Worm (Caenorhabditis elegans) whole organism, mixed stage, embryonic: ENCODE results near the gene ari-1.4.

ENCODE experiments used
- M03D4.4 ChIP-seq: sonication (generic microtip); optimal IDR thresholded peaks from 2 replicates; lab custom pipeline; 2017; ENCODE audit warnings: mild to moderate bottlenecking, missing genetic modification characterization, missing compliant biosample characterization
- bed-3 ChIP-seq: fragments of 200-800 bp; sonication (Bioruptor generic); optimal IDR thresholded peaks from 3 replicates; lab custom pipeline; 2018; ENCODE audit warnings: mild to moderate bottlenecking, missing genetic modification characterization, moderate library complexity, missing compliant biosample characterization
- blmp-1 ChIP-seq: fragments of 150-350 bp; optimal IDR thresholded peaks from 2 replicates; lab custom pipeline; 2014; ENCODE audit warnings: missing biosample characterization, missing genetic modification characterization
- ceh-39 ChIP-seq: fragments of 150-350 bp; optimal IDR thresholded peaks from 2 replicates; lab custom pipeline; 2014; ENCODE audit warnings: missing biosample characterization, missing genetic modification characterization
- ceh-43 ChIP-seq: fragments of 200-800 bp; sonication (Bioruptor generic); optimal IDR thresholded peaks from 2 replicates; lab custom pipeline; 2018; ENCODE audit warnings: mild to moderate bottlenecking, missing genetic modification characterization, moderate library complexity, missing compliant biosample characterization
- ceh-83 ChIP-seq: fragments of 200-800 bp; sonication (Bioruptor generic); optimal IDR thresholded peaks from 2 replicates; lab custom pipeline; 2018; ENCODE audit warnings: mild to moderate bottlenecking, missing genetic modification characterization, missing compliant biosample characterization
- ces-1 ChIP-seq: fragments of 150-350 bp; optimal IDR thresholded peaks from 2 replicates; lab custom pipeline; 2014; ENCODE audit warnings: missing biosample characterization, missing genetic modification reagents, missing genetic modification characterization
- cnd-1 ChIP-seq: fragments of 200-800 bp; sonication (Bioruptor generic); optimal IDR thresholded peaks from 2 replicates; lab custom pipeline; 2018; ENCODE audit warnings: mild to moderate bottlenecking, missing genetic modification characterization, missing compliant biosample characterization
- drap-1 ChIP-seq: fragments of 200-800 bp; sonication (Bioruptor generic); optimal IDR thresholded peaks from 3 replicates; lab custom pipeline; 2018; ENCODE audit warnings: mild to moderate bottlenecking, missing genetic modification characterization, missing compliant biosample characterization
- elt-1 ChIP-seq: sonication (generic microtip); optimal IDR thresholded peaks from 2 replicates; lab custom pipeline; 2017; ENCODE audit warnings: missing genetic modification characterization, mild to moderate bottlenecking, missing compliant biosample characterization, antibody characterized with exemption, moderate library complexity, borderline replicate concordance; ENCODE audit not compliant: insufficient read depth
- elt-3 ChIP-seq: fragments of 150-350 bp; optimal IDR thresholded peaks from 2 replicates; lab custom pipeline; 2014; ENCODE audit warnings: missing biosample characterization, missing genetic modification characterization
- flh-1 ChIP-seq: fragments of 200-800 bp; sonication (Bioruptor generic); optimal IDR thresholded peaks from 2 replicates; lab custom pipeline; 2018; ENCODE audit warnings: mild to moderate bottlenecking, missing genetic modification characterization, moderate library complexity, missing compliant biosample characterization
- ham-2 ChIP-seq: fragments of 200-800 bp; sonication (Bioruptor generic); optimal IDR thresholded peaks from 2 replicates; lab custom pipeline; 2018; ENCODE audit warnings: mild to moderate bottlenecking, missing genetic modification characterization, missing compliant biosample characterization
- hlh-1 ChIP-seq: fragments of 150-350 bp; optimal IDR thresholded peaks from 2 replicates; lab custom pipeline; 2014; ENCODE audit warnings: missing biosample characterization, missing genetic modification reagents, missing genetic modification characterization
- lin-13 ChIP-seq: fragments of 150-350 bp; optimal IDR thresholded peaks from 2 replicates; lab custom pipeline; 2014; ENCODE audit warnings: missing biosample characterization, missing genetic modification characterization
- lin-32 ChIP-seq: fragments of 200-800 bp; sonication (Bioruptor generic); optimal IDR thresholded peaks from 2 replicates; lab custom pipeline; 2018; ENCODE audit warnings: mild to moderate bottlenecking, missing genetic modification characterization, missing compliant biosample characterization
- lsy-2 ChIP-seq: fragments of 150-350 bp; optimal IDR thresholded peaks from 2 replicates; lab custom pipeline; 2014; ENCODE audit warnings: missing biosample characterization, missing genetic modification characterization
- mab-5 ChIP-seq: fragments of 150-350 bp; optimal IDR thresholded peaks from 2 replicates; lab custom pipeline; 2014; ENCODE audit warnings: missing biosample characterization, missing genetic modification characterization
- mep-1 ChIP-seq: fragments of 150-350 bp; optimal IDR thresholded peaks from 2 replicates; lab custom pipeline; 2017; ENCODE audit warnings: missing biosample characterization, missing genetic modification reagents, missing genetic modification characterization, inconsistent platforms
- mls-2 ChIP-seq: sonication (generic microtip); optimal IDR thresholded peaks from 2 replicates; lab custom pipeline; 2016; ENCODE audit warnings: mild to moderate bottlenecking, missing genetic modification characterization, moderate library complexity, missing compliant biosample characterization
- nhr-12 ChIP-seq: fragments of 150-350 bp; optimal IDR thresholded peaks from 2 replicates; lab custom pipeline; 2014; ENCODE audit warnings: missing biosample characterization, missing genetic modification characterization
- nhr-2 ChIP-seq: fragments of 150-350 bp; optimal IDR thresholded peaks from 2 replicates; lab custom pipeline; 2014; ENCODE audit warnings: missing biosample characterization, missing genetic modification characterization
- nhr-237 ChIP-seq: fragments of 150-350 bp; optimal IDR thresholded peaks from 2 replicates; lab custom pipeline; 2014; ENCODE audit warnings: missing biosample characterization, missing genetic modification characterization
- nhr-28 ChIP-seq: fragments of 150-350 bp; optimal IDR thresholded peaks from 2 replicates; lab custom pipeline; 2014; ENCODE audit warnings: missing biosample characterization, missing genetic modification characterization
- nhr-76 ChIP-seq: sonication (generic microtip); optimal IDR thresholded peaks from 2 replicates; lab custom pipeline; 2017; ENCODE audit warnings: missing biosample characterization, missing genetic modification characterization
- pha-4 ChIP-seq: fragments of 150-350 bp; optimal IDR thresholded peaks from 2 replicates; lab custom pipeline; 2018; ENCODE audit warnings: missing biosample characterization, missing genetic modification reagents, missing genetic modification characterization
- sem-2 ChIP-seq: fragments of 200-800 bp; sonication (Bioruptor generic); optimal IDR thresholded peaks from 2 replicates; lab custom pipeline; 2018; ENCODE audit warnings: mild to moderate bottlenecking, missing genetic modification characterization, missing compliant biosample characterization
- snpc-4 ChIP-seq: fragments of 150-350 bp; optimal IDR thresholded peaks from 2 replicates; lab custom pipeline; 2014; ENCODE audit warnings: missing biosample characterization, missing genetic modification characterization
- sptf-1 ChIP-seq: sonication (generic microtip); optimal IDR thresholded peaks from 2 replicates; lab custom pipeline; 2017; ENCODE audit warnings: mild to moderate bottlenecking, missing genetic modification characterization, moderate library complexity, missing compliant biosample characterization
- tbx-8 ChIP-seq: fragments of 200-800 bp; sonication (Bioruptor generic); optimal IDR thresholded peaks from 2 replicates; lab custom pipeline; 2018; ENCODE audit warnings: mild to moderate bottlenecking, missing genetic modification characterization, moderate library complexity, missing compliant biosample characterization
- unc-120 ChIP-seq: sonication (generic microtip); optimal IDR thresholded peaks from 2 replicates; lab custom pipeline; 2017; ENCODE audit warnings: missing genetic modification characterization, missing compliant biosample characterization; ENCODE audit not compliant: poor library complexity, severe bottlenecking
- unc-39 ChIP-seq: fragments of 150-350 bp; optimal IDR thresholded peaks from 2 replicates; lab custom pipeline; 2014; ENCODE audit warnings: missing biosample characterization, missing genetic modification characterization
- unc-62 ChIP-seq: fragments of 150-350 bp; optimal IDR thresholded peaks from 2 replicates; lab custom pipeline; 2014; ENCODE audit warnings: missing biosample characterization, missing genetic modification reagents, missing genetic modification characterization
- zip-8 ChIP-seq: fragments of 150-350 bp; optimal IDR thresholded peaks from 2 replicates; lab custom pipeline; 2014; ENCODE audit warnings: missing biosample characterization, missing genetic modification characterization
- ztf-11 ChIP-seq: fragments of 150-350 bp; optimal IDR thresholded peaks from 2 replicates; lab custom pipeline; 2014; ENCODE audit warnings: missing biosample characterization, missing genetic modification characterization

The ari-1.4 gene

DNA sequence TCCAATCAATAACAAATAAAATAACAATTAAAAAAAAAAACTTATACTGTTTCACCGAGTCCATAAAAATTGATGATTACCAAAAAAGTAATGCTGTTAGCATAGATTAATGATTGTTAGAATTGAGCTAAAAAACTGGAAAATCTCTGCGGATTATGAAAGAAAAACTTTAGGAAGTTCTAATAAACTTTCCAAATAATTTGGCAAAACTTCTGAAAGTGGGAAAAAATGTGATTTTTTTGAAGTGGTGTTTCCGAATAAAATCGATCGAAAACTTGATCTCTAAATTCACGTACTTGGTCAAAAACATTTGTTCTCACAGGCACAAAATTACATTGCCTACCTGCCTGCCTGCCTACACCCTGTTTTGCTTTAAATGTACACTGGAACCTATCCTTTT is 43.3 kb upstream of the ari-1.4 start:
- TF ChIP-seq flh-1 (GFP tag; lab: Kevin White, UChicago) (no peak), nhr-12 (tag; lab: Kevin White, UChicago) (no peak), mab-5 (tag; lab: Kevin White, UChicago) (no peak), nhr-76 (no peak), lsy-2 (tag; lab: Kevin White, UChicago) (no peak), snpc-4 (tag; lab: Kevin White, UChicago) (no peak), nhr-237 (tag; lab: Kevin White, UChicago) (no peak), zip-8 (tag; lab: Kevin White, UChicago) (no peak), lin-13 (tag; lab: Kevin White, UChicago) (no peak), ceh-83 (no peak), nhr-28 (tag; lab: Kevin White, UChicago) (no peak), elt-1 (no peak), cnd-1 (no peak), hlh-1 (tag; lab: Kevin White, UChicago) (no peak), bed-3 (GFP tag; lab: Kevin White, UChicago) (no peak), ham-2 (no peak), lin-32 (GFP tag; lab: Kevin White, UChicago) (no peak), M03D4.4 (tag; lab: Kevin White, UChicago) (no peak), unc-39 (tag; lab: Kevin White, UChicago) (no peak), elt-3 (no peak)

DNA sequence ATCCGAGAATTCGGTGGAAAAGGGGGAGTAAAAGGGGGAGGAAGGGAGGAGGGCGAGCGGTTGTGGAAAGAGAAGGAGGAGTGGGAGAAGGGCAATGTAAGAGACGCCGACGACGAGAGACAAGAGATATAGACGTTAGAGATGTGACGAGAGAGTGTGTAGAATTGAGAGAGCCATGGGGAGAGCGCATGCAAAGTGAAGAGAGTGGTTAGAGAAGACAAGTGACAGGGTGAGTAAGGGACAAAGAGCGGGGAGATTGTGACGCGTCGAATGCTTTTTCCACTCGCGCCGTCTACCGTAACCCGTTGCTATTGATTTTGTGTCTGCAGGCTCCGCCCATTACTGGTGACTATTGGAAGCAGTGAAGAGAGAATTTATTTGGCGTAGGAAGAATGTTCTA is 42.4 kb upstream of the ari-1.4 start:
- TF ChIP-seq blmp-1 (tag; lab: Kevin White, UChicago) (no peak), nhr-2 (tag; lab: Kevin White, UChicago) (peak; percentile 52), ztf-11 (peak; percentile 25), nhr-12 (tag; lab: Kevin White, UChicago) (no peak), ceh-43 (GFP tag; lab: Kevin White, UChicago) (no peak), tbx-8 (GFP tag; lab: Kevin White, UChicago) (no peak), hlh-1 (tag; lab: Kevin White, UChicago) (peak; percentile 41), mep-1 (peak; percentile 43), sptf-1 (tag; lab: Kevin White, UChicago) (peak; percentile 52), drap-1 (GFP tag; lab: Kevin White, UChicago) (no peak), ceh-39 (tag; lab: Kevin White, UChicago) (no peak), sem-2 (no peak), mls-2 (tag; lab: Kevin White, UChicago) (no peak), unc-62 (GFP tag; lab: Kevin White, UChicago) (peak; percentile 93), nhr-28 (tag; lab: Kevin White, UChicago) (no peak), ceh-83 (peak; percentile 77), nhr-76 (no peak), pha-4 (peak; percentile 89), flh-1 (GFP tag; lab: Kevin White, UChicago) (no peak), lin-13 (tag; lab: Kevin White, UChicago) (peak; percentile 29), bed-3 (GFP tag; lab: Kevin White, UChicago) (no peak), lin-32 (GFP tag; lab: Kevin White, UChicago) (no peak), elt-3 (peak; percentile 81), ces-1 (GFP tag; lab: Kevin White, UChicago) (peak; percentile 89), snpc-4 (tag; lab: Kevin White, UChicago) (no peak), zip-8 (tag; lab: Kevin White, UChicago) (no peak), elt-1 (peak; percentile 22), M03D4.4 (tag; lab: Kevin White, UChicago) (no peak), cnd-1 (no peak), lsy-2 (tag; lab: Kevin White, UChicago) (peak; percentile 97), unc-39 (tag; lab: Kevin White, UChicago) (no peak), ham-2 (peak; percentile 74), mab-5 (tag; lab: Kevin White, UChicago) (peak; percentile 36), nhr-237 (tag; lab: Kevin White, UChicago) (peak; percentile 63), unc-120 (tag; lab: Kevin White, UChicago) (no peak)

DNA sequence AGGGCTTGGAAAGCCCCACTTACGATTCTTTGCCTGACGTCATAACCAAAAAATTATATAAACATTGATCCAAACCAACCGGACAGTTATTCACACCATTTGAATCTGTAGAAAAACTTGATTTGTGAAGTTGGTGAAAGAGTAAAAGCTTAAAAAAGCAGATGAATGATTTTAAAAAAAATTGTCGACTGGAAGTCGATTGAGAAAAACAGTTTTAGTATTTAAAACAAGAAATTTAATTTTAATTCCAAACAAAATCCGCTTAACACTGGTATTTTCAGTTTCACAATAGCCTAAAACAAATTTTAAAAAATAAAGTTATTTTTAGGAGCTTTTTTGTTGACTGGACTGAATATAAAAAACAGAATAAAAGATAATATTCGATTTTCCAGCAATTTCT is 36.0 kb upstream of the ari-1.4 start, which contains the start of gene Y105C5A.1:
TSS of gene Y105C5A.1 (minus strand) at position 101 of the 400 bp plus-strand sequence.
- TF ChIP-seq lsy-2 (tag; lab: Kevin White, UChicago) (no peak), M03D4.4 (tag; lab: Kevin White, UChicago) (no peak), unc-120 (tag; lab: Kevin White, UChicago) (no peak), cnd-1 (no peak), ceh-39 (tag; lab: Kevin White, UChicago) (no peak), tbx-8 (GFP tag; lab: Kevin White, UChicago) (no peak)
